Fruit fly (Drosophila melanogaster) whole organism: ENCODE data around the gene bond.

Experiments
- CG8478 ChIP-seq: fragments of >200 bp; optimal IDR thresholded peaks from 2 replicates; lab custom pipeline; 2018; ENCODE audit warnings: inconsistent platforms
- psq ChIP-seq: fragments of >200 bp; optimal IDR thresholded peaks from 2 replicates; lab custom pipeline; 2017
- usp ChIP-seq: fragments of >200 bp; optimal IDR thresholded peaks from 2 replicates; lab custom pipeline; 2017; ENCODE audit warnings: missing biosample characterization, missing genetic modification characterization, mixed read lengths

DNA sequence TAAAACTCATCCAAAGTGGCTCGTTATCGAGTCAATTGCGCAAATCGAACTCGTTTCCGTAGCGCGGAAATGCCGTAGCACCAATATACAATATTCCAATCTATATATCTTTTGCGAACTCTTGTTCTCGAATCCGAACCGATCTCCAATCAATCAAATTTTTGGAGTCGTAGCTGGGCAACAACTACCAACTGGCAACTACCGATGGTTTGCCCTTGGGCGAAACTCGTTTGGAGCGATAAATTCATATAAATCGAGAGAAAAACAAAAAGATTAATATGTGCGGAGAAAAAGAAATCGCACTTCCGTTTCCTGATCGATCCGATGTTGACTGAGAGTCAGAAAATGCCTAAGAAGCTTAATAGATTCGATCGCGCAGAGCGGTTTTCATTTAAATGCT, 15.3 kb downstream of the bond start:
- TF ChIP-seq CG8478 (lab: Kevin White, UChicago), result no peak
- no peak for TF ChIP-seq psq (lab: Kevin White, UChicago)
- no peak for TF ChIP-seq usp
